Worm (Caenorhabditis elegans) whole organism, early embryonic: ENCODE measurements around the gene pqn-96.

Experiments
- ama-1 ChIP-seq: fragments of 150-350 bp; optimal IDR thresholded peaks from 2 replicates; lab custom pipeline; 2014
- ceh-13 ChIP-seq: fragments of 200-800 bp; sonication (Bioruptor generic); optimal IDR thresholded peaks from 2 replicates; lab custom pipeline; 2018; ENCODE audit warnings: mild to moderate bottlenecking, missing genetic modification characterization, missing compliant biosample characterization
- ceh-36 ChIP-seq: sonication (generic microtip); optimal IDR thresholded peaks from 2 replicates; lab custom pipeline; 2016; ENCODE audit warnings: missing genetic modification characterization, inconsistent platforms, missing compliant biosample characterization
- flt-1 ChIP-seq: fragments of 200-800 bp; sonication (Bioruptor generic); IDR thresholded peaks from 2 replicates; pipeline ENCODE4 v1.3.6; 2022; ENCODE audit warnings: missing genetic modification characterization, missing compliant biosample characterization
- hmg-4 ChIP-seq: fragments of 200-800 bp; sonication (Bioruptor generic); optimal IDR thresholded peaks from 2 replicates; lab custom pipeline; 2018; ENCODE audit warnings: mild to moderate bottlenecking, missing genetic modification characterization, missing compliant biosample characterization
- hnd-1 ChIP-seq: sonication (generic microtip); optimal IDR thresholded peaks from 2 replicates; lab custom pipeline; 2016; ENCODE audit warnings: missing genetic modification characterization, missing compliant biosample characterization
- scrt-1 ChIP-seq: fragments of 200-800 bp; sonication (Bioruptor generic); IDR thresholded peaks from 2 replicates; pipeline ENCODE4 v1.3.6; 2022; ENCODE audit warnings: missing genetic modification characterization, missing compliant biosample characterization

DNA sequence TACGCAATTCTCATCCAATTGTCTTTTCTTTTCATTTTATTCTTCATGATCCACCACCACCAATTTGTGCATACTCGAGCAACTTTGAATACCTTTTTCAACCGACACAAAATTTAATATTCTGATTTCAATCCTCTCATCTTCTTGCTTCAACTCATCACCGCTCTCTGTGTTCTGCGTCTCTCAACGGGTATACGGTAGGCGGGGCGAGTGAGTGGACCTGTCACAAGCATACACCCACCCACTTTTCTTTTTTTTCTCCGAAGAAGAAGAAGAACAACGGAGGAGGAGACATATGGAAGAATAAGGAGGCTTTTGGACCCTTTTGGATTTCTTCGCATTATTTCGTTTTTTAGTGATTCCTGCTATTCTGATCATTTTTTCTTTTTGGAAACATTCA lies 22.2 kb upstream of the pqn-96 start:
- TF ChIP-seq ceh-36 (tag; lab: Kevin White, UChicago) (no peak), hmg-4 (GFP tag; lab: Kevin White, UChicago) (no peak), flt-1 (GFP tag; lab: Robert Waterston, UW) (no peak), ceh-13 (GFP tag; lab: Kevin White, UChicago) (no peak), hnd-1 (tag; lab: Kevin White, UChicago) (no peak), ama-1 (lab: Kevin White, UChicago) (no peak), scrt-1 (no peak)
